Fruit fly (Drosophila melanogaster) whole organism, embryonic: ENCODE measurements around the gene CG46308.

Source experiments
- ATbp ChIP-seq: fragments of 200-800 bp; sonication (Bioruptor generic); optimal IDR thresholded peaks from 2 replicates; lab custom pipeline; 2017; ENCODE audit warnings: missing biosample characterization, mild to moderate bottlenecking, missing genetic modification characterization, missing genetic modification reagents
- CG10959 ChIP-seq: fragments of 200-800 bp; sonication (Bioruptor generic); IDR thresholded peaks from 2 replicates; pipeline ENCODE4 v1.3.6; 2022; ENCODE audit warnings: missing biosample characterization, missing genetic modification characterization
- CG12219 ChIP-seq: fragments of 200-800 bp; sonication (Bioruptor generic); optimal IDR thresholded peaks from 3 replicates; lab custom pipeline; 2018; ENCODE audit warnings: missing biosample characterization, mild to moderate bottlenecking, missing genetic modification characterization
- CG12659 ChIP-seq: fragments of 200-800 bp; sonication (Bioruptor generic); optimal IDR thresholded peaks from 3 replicates; lab custom pipeline; 2017; ENCODE audit warnings: mild to moderate bottlenecking, missing biosample characterization, missing genetic modification reagents, missing genetic modification characterization
- CG13424 ChIP-seq: fragments of 200-800 bp; sonication (Bioruptor generic); optimal IDR thresholded peaks from 2 replicates; lab custom pipeline; 2019; ENCODE audit warnings: missing biosample characterization, mild to moderate bottlenecking, missing genetic modification characterization, moderate library complexity
- CG1529 ChIP-seq: fragments of 200-800 bp; sonication (Bioruptor generic); optimal IDR thresholded peaks from 3 replicates; lab custom pipeline; 2018; ENCODE audit warnings: missing biosample characterization, missing genetic modification characterization
- CG15514 ChIP-seq: fragments of 200-800 bp; sonication (Bioruptor generic); optimal IDR thresholded peaks from 3 replicates; lab custom pipeline; 2017; ENCODE audit warnings: missing biosample characterization, missing genetic modification characterization, mild to moderate bottlenecking, moderate library complexity, missing genetic modification reagents
- CG16863 ChIP-seq: fragments of 200-800 bp; sonication (Bioruptor generic); optimal IDR thresholded peaks from 3 replicates; lab custom pipeline; 2016; ENCODE audit warnings: missing biosample characterization, missing genetic modification characterization
- CG30403 ChIP-seq: fragments of 200-800 bp; sonication (Bioruptor generic); optimal IDR thresholded peaks from 3 replicates; lab custom pipeline; 2016; ENCODE audit warnings: missing biosample characterization, missing genetic modification characterization
- CG32532 ChIP-seq: fragments of 200-800 bp; sonication (Bioruptor generic); IDR thresholded peaks from 2 replicates; pipeline ENCODE4 v1.3.6; 2022; ENCODE audit warnings: missing biosample characterization, missing genetic modification characterization
- CG32772 ChIP-seq: fragments of 200-800 bp; sonication (Bioruptor generic); IDR thresholded peaks from 2 replicates; pipeline ENCODE4 v1.3.6; 2022; ENCODE audit warnings: missing biosample characterization, missing genetic modification characterization
- CG4360 ChIP-seq: fragments of 200-800 bp; sonication (Bioruptor generic); IDR thresholded peaks from 2 replicates; pipeline ENCODE4 v1.3.6; 2022; ENCODE audit warnings: missing biosample characterization, missing genetic modification characterization
- CG6654 ChIP-seq: fragments of 200-800 bp; sonication (Bioruptor generic); optimal IDR thresholded peaks from 2 replicates; lab custom pipeline; 2017; ENCODE audit warnings: missing biosample characterization, mild to moderate bottlenecking, missing genetic modification characterization
- CG7271 ChIP-seq: fragments of 200-800 bp; sonication (Bioruptor generic); optimal IDR thresholded peaks from 2 replicates; lab custom pipeline; 2018; ENCODE audit warnings: missing biosample characterization, mild to moderate bottlenecking, missing genetic modification characterization, moderate library complexity
- CG8089 ChIP-seq: fragments of 200-800 bp; sonication (Bioruptor generic); optimal IDR thresholded peaks from 3 replicates; lab custom pipeline; 2016; ENCODE audit warnings: missing biosample characterization, missing genetic modification characterization
- CG9727 ChIP-seq: fragments of 200-800 bp; sonication (Bioruptor generic); optimal IDR thresholded peaks from 3 replicates; lab custom pipeline; 2017; ENCODE audit warnings: missing biosample characterization, mild to moderate bottlenecking, missing genetic modification characterization
- CG9817 ChIP-seq: fragments of 200-800 bp; sonication (Bioruptor generic); optimal IDR thresholded peaks from 2 replicates; lab custom pipeline; 2018; ENCODE audit warnings: missing biosample characterization, mild to moderate bottlenecking, missing genetic modification characterization, moderate library complexity
- Dek ChIP-seq: fragments of 200-800 bp; sonication (Bioruptor generic); optimal IDR thresholded peaks from 3 replicates; lab custom pipeline; 2019; ENCODE audit warnings: missing biosample characterization, mild to moderate bottlenecking, missing genetic modification characterization, moderate library complexity
- Dll ChIP-seq: fragments of 200-800 bp; sonication (Bioruptor generic); IDR thresholded peaks from 4 replicates; pipeline ENCODE4 v1.3.6; 2022; ENCODE audit warnings: missing biosample characterization, missing genetic modification characterization; ENCODE audit not compliant: partially characterized antibody
- HmgD ChIP-seq: fragments of 200-800 bp; sonication (Bioruptor generic); optimal IDR thresholded peaks from 3 replicates; lab custom pipeline; 2016; ENCODE audit warnings: missing biosample characterization, missing genetic modification characterization
- Med ChIP-seq: fragments of 200-800 bp; sonication (Bioruptor generic); peaks from one replicate; lab custom pipeline; 2016; ENCODE audit warnings: missing biosample characterization, missing genetic modification characterization, mild to moderate bottlenecking, inconsistent platforms, moderate library complexity
- Ptx1 ChIP-seq: fragments of 200-800 bp; sonication (Bioruptor generic); IDR thresholded peaks from 2 replicates; pipeline ENCODE4 v1.3.6; 2022; ENCODE audit warnings: missing biosample characterization, missing genetic modification characterization
- Rfx ChIP-seq: fragments of 200-800 bp; sonication (Bioruptor generic); IDR thresholded peaks from 2 replicates; pipeline ENCODE4 v1.3.6; 2022; ENCODE audit warnings: missing biosample characterization, missing genetic modification characterization
- Scr ChIP-seq: fragments of 200-800 bp; sonication (Bioruptor generic); IDR thresholded peaks from 2 replicates; pipeline ENCODE4 v1.3.6; 2022; ENCODE audit warnings: missing biosample characterization, missing genetic modification characterization; ENCODE audit not compliant: partially characterized antibody
- ac ChIP-seq: fragments of 200-800 bp; sonication (Bioruptor generic); optimal IDR thresholded peaks from 3 replicates; lab custom pipeline; 2017; ENCODE audit warnings: missing biosample characterization, mild to moderate bottlenecking, missing genetic modification characterization
- ash1 ChIP-seq: fragments of 200-800 bp; sonication (Bioruptor generic); optimal IDR thresholded peaks from 2 replicates; lab custom pipeline; 2018; ENCODE audit warnings: missing biosample characterization, mild to moderate bottlenecking, missing genetic modification characterization
- az2 ChIP-seq: fragments of 200-800 bp; sonication (Bioruptor generic); optimal IDR thresholded peaks from 3 replicates; lab custom pipeline; 2016; ENCODE audit warnings: missing biosample characterization, missing genetic modification characterization
- bbx ChIP-seq: fragments of 200-800 bp; sonication (Bioruptor generic); IDR thresholded peaks from 2 replicates; pipeline ENCODE4 v1.3.6; 2022; ENCODE audit warnings: missing biosample characterization, missing genetic modification characterization; ENCODE audit not compliant: partially characterized antibody
- cg ChIP-seq: fragments of 200-800 bp; sonication (Bioruptor generic); optimal IDR thresholded peaks from 3 replicates; lab custom pipeline; 2019; ENCODE audit warnings: missing biosample characterization, mild to moderate bottlenecking, missing genetic modification characterization, moderate library complexity
- chn ChIP-seq: fragments of 200-800 bp; sonication (Bioruptor generic); optimal IDR thresholded peaks from 2 replicates; lab custom pipeline; 2016; ENCODE audit warnings: missing biosample characterization, missing genetic modification characterization
- dan ChIP-seq: fragments of 200-800 bp; sonication (Bioruptor generic); IDR thresholded peaks from 2 replicates; pipeline ENCODE4 v1.3.6; 2022; ENCODE audit warnings: missing biosample characterization, missing genetic modification characterization
- danr ChIP-seq: fragments of 200-800 bp; sonication (Bioruptor generic); IDR thresholded peaks from 2 replicates; pipeline ENCODE4 v1.3.6; 2022; ENCODE audit warnings: missing biosample characterization, missing genetic modification characterization
- hkb ChIP-seq, 2 experiments: fragments of 200-800 bp in 1 of 2; fragments of >200 bp in 1 of 2; sonication (Bioruptor generic) in 1 of 2; IDR thresholded peaks in 1 of 2; optimal IDR thresholded peaks in 1 of 2; 2 replicates each; pipeline versions ENCODE4 v1.3.6 to Lab custom; 2017 to 2022; ENCODE audit warnings: missing biosample characterization in 1 of 2, missing genetic modification characterization in 1 of 2
- insv ChIP-seq, 2 experiments: fragments of 200-800 bp; sonication (Bioruptor generic); optimal IDR thresholded peaks; 3 replicates each; lab custom pipeline; 2016 to 2018; ENCODE audit warnings: missing biosample characterization in 2 of 2, missing genetic modification characterization in 2 of 2
- klu ChIP-seq: fragments of 200-800 bp; sonication (Bioruptor generic); IDR thresholded peaks from 2 replicates; pipeline ENCODE4 v1.3.6; 2022; ENCODE audit warnings: missing biosample characterization, missing genetic modification characterization
- knrl ChIP-seq: fragments of 200-800 bp; sonication (Bioruptor generic); IDR thresholded peaks from 3 replicates; pipeline ENCODE4 v1.3.6; 2022; ENCODE audit warnings: missing biosample characterization, missing genetic modification characterization; ENCODE audit not compliant: partially characterized antibody
- mld ChIP-seq: fragments of 200-800 bp; sonication (Bioruptor generic); IDR thresholded peaks from 3 replicates; pipeline ENCODE4 v1.3.6; 2022; ENCODE audit warnings: missing biosample characterization, missing genetic modification characterization; ENCODE audit not compliant: partially characterized antibody
- pb ChIP-seq: fragments of 200-800 bp; sonication (Bioruptor generic); optimal IDR thresholded peaks from 3 replicates; lab custom pipeline; 2016; ENCODE audit warnings: missing biosample characterization, missing genetic modification characterization
- pros ChIP-seq: fragments of 200-800 bp; sonication (Bioruptor generic); optimal IDR thresholded peaks from 3 replicates; lab custom pipeline; 2019; ENCODE audit warnings: missing biosample characterization, mild to moderate bottlenecking, missing genetic modification characterization, moderate library complexity
- ranshi ChIP-seq: fragments of 200-800 bp; sonication (Bioruptor generic); IDR thresholded peaks from 2 replicates; pipeline ENCODE4 v1.3.6; 2022; ENCODE audit warnings: missing biosample characterization, missing genetic modification characterization
- sens ChIP-seq: fragments of 200-800 bp; sonication (Bioruptor generic); peaks from one replicate; lab custom pipeline; 2016; ENCODE audit warnings: missing biosample characterization, missing genetic modification characterization
- tgo ChIP-seq: fragments of 200-800 bp; sonication (Bioruptor generic); IDR thresholded peaks from 3 replicates; pipeline ENCODE4 v1.3.6; 2022; ENCODE audit warnings: missing biosample characterization, missing genetic modification characterization
- unc-4 ChIP-seq: fragments of 200-800 bp; sonication (Bioruptor generic); IDR thresholded peaks from 2 replicates; pipeline ENCODE4 v1.3.6; 2022; ENCODE audit warnings: missing biosample characterization, missing genetic modification characterization; ENCODE audit not compliant: partially characterized antibody
- vfl ChIP-seq: fragments of 200-800 bp; sonication (Bioruptor generic); optimal IDR thresholded peaks from 2 replicates; lab custom pipeline; 2016; ENCODE audit warnings: missing biosample characterization, missing genetic modification characterization
- vvl ChIP-seq: fragments of 200-800 bp; sonication (Bioruptor generic); IDR thresholded peaks from 2 replicates; pipeline ENCODE4 v1.3.6; 2022; ENCODE audit warnings: missing biosample characterization, missing genetic modification characterization
- z ChIP-seq: fragments of 200-800 bp; sonication (Bioruptor generic); IDR thresholded peaks from 3 replicates; pipeline ENCODE4 v1.3.6; 2022; ENCODE audit warnings: missing biosample characterization, missing genetic modification characterization
- zf30C ChIP-seq: fragments of 200-800 bp; sonication (Bioruptor generic); optimal IDR thresholded peaks from 3 replicates; lab custom pipeline; 2018; ENCODE audit warnings: missing biosample characterization, mild to moderate bottlenecking, missing genetic modification characterization

Gene CG46308

DNA sequence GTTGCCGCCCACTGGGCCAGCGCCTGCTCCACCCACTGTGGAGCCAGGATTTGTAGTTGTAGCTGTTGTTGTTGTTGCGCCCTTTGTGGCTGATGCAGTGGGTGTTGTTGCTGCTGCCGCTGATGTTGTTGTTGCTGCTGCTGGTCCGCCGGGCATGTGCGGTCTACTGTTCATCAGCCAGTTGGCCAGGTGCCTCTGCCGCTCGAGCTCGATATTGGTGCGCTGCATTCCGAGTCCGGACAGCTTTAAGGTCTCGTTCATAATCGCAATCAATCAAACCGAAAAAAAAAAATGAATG lies 51.4 kb downstream of the CG46308 start:
- TF ChIP-seq ATbp (GFP tag; lab: Kevin White, UChicago) (no peak), knrl (GFP tag; lab: Robert Waterston, UW) (0 out of 3 replicates have a peak, but pooled peaks have one; percentile 7), Dll (GFP tag; lab: Robert Waterston, UW) (0 out of 4 replicates have a peak, but pooled peaks have one; percentile 49), Ptx1 (no peak), Scr (GFP tag; lab: Robert Waterston, UW) (0 out of 2 replicates have a peak, but pooled peaks have one; percentile 6), insv (GFP tag; optimal IDR thresholded peaks at IDR 0.05; lab: Kevin White, UChicago) (no peak), unc-4 (0 out of 2 replicates have a peak, but pooled peaks have one; percentile 12), pros (no peak), hkb (optimal IDR thresholded peaks at IDR 0.05; lab: Kevin White, UChicago) (no peak), hkb (GFP tag; IDR thresholded peaks at IDR 0.05; lab: Robert Waterston, UW) (no peak), chn (GFP tag; lab: Kevin White, UChicago) (peak; percentile 34), bbx (no peak), CG7271 (tag; lab: Kevin White, UChicago) (no peak), HmgD (GFP tag; lab: Kevin White, UChicago) (no peak), z (no peak), CG4360 (GFP tag; lab: Robert Waterston, UW) (peak; percentile 95), Med (GFP tag; lab: Kevin White, UChicago) (peak; percentile 76), CG10959 (GFP tag; lab: Robert Waterston, UW) (0 out of 2 replicates have a peak, but pooled peaks have one; percentile 29), sens (GFP tag; lab: Kevin White, UChicago) (peak; percentile 71), klu (GFP tag; lab: Robert Waterston, UW) (0 out of 2 replicates have a peak, but pooled peaks have one; percentile 8)

DNA sequence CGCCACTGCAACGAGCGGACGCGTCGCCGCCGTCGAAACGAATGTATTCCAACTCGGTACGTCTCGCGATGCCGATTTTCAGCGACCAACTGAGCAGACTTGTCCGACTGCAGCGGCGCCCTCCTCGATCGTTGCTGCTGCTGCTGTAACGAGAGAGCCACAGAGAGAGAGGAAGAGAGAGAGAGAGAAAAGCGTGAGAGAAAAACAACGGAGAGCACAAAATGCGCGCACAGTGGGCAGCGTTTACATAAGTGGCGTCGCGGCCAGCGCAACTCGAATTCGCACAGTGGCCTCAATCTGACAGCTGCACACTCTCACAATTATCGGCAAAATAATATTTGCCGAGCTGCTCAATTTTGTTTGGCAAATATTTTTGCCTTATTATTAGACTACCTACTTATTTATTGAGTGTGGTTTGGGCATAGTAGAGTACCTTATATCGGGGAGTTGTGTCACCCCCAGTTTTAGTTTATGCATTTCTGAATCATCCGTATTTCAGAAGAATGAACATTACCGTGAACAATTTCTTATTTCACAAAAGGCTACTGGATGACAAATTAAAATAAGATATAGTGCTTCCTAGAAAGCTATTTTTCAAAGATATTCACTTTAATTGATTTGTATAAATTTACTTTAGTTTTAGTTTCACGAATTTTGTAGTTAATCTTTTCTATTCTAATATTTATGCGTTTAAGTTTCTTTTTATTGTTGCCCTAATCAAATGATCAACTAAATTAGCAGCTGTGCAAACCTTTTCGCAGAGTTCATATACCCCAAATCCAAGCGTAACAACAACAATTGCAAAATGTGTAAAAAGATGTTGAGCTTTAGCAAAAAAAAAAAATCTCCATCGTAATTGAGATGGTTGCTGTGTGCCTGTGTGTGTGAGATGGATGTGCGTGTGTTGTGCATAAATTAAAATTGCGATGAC lies 52.0 kb downstream of the CG46308 start:
- TF ChIP-seq vvl (GFP tag; lab: Robert Waterston, UW) (peak; percentile 84), CG32772 (no peak; the same call in 1 of the 2 replicates), CG15514 (GFP tag; lab: Kevin White, UChicago) (peak; percentile 37), danr (peak; percentile 46; the same call in 1 of the 2 replicates), tgo (GFP tag; lab: Robert Waterston, UW) (peak; percentile 63; the same call in 2 of the 3 replicates), CG32532 (GFP tag; lab: Robert Waterston, UW) (peak; percentile 83), CG12659 (GFP tag; lab: Kevin White, UChicago) (peak; percentile 66), cg (GFP tag; lab: Kevin White, UChicago) (peak; percentile 54), CG6654 (peak; percentile 25), ranshi (peak; percentile 56; the same call in 1 of the 2 replicates), ash1 (GFP tag; lab: Kevin White, UChicago) (no peak), CG9817 (tag; lab: Kevin White, UChicago) (peak; percentile 5), pb (peak; percentile 11), CG8089 (peak; percentile 9), CG1529 (GFP tag; lab: Kevin White, UChicago) (peak; percentile 33), CG30403 (GFP tag; lab: Kevin White, UChicago) (peak; percentile 77), CG16863 (GFP tag; lab: Kevin White, UChicago) (peak; percentile 69), CG12219 (GFP tag; lab: Kevin White, UChicago) (peak; percentile 44), dan (GFP tag; lab: Robert Waterston, UW) (no peak), CG9727 (GFP tag; lab: Kevin White, UChicago) (peak; percentile 16), CG13424 (tag; lab: Kevin White, UChicago) (peak; percentile 49), vfl (GFP tag; lab: Kevin White, UChicago) (peak; percentile 35), Dek (tag; lab: Kevin White, UChicago) (no peak), zf30C (GFP tag; lab: Kevin White, UChicago) (no peak), az2 (peak; percentile 55), Rfx (GFP tag; lab: Robert Waterston, UW) (peak; percentile 87), ac (no peak), mld (no peak), Dll (GFP tag; lab: Robert Waterston, UW) (peak; percentile 51; the same call in 1 of the 4 replicates)
